Worm (Caenorhabditis elegans): ENCODE data around the gene srz-47.

DNA sequence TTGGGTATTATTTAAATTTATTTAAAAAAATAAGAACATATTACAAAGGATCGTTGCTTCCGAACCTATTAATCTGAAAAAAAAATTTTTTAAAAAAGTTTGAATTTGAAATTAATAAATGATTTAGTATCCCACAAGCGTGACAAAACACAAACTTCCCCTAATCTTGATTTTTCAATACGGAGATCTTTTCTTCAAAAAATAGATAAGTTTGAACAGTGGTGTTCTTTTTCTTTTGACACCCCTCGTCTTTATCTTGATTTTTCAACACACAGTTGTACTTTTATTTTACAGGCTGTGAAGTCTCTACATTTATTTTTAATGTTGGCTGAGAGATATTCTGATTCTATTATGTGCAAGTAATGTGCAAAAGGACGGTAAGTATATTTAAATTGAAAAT lies 44.2 kb upstream of the srz-47 start, which contains the start of gene T19C9.10:
- TF ChIP-seq hlh-6 (tag; optimal IDR thresholded peaks at IDR 0.05) = no peak
- TF ChIP-seq pqm-1 (tag; optimal IDR thresholded peaks at IDR 0.05) = no peak
- TF ChIP-seq tbx-2 (tag; optimal IDR thresholded peaks at IDR 0.05) = no peak
- no peak for TF ChIP-seq nhr-11 (tag; optimal IDR thresholded peaks at IDR 0.05)
- TF ChIP-seq ceh-9 (tag; optimal IDR thresholded peaks at IDR 0.05) = no peak
